Worm (Caenorhabditis elegans): ENCODE measurements around the gene itr-1.

ce11 chrIV:7710824-7711223 lies 35.9 kb downstream of the itr-1 start, which contains the start of gene nhr-8:
- TF ChIP-seq flt-1 (GFP tag; IDR thresholded peaks at IDR 0.05) (no peak), scrt-1 (GFP tag; IDR thresholded peaks at IDR 0.05) (no peak), ceh-13 (GFP tag; optimal IDR thresholded peaks at IDR 0.05) (no peak), ets-7 (tag; optimal IDR thresholded peaks at IDR 0.05) (no peak), sea-1 (GFP tag; conservative IDR thresholded peaks at IDR 0.05) (no peak), ama-1 (optimal IDR thresholded peaks at IDR 0.05) (no peak), hmg-4 (GFP tag; optimal IDR thresholded peaks at IDR 0.05) (no peak), B0310.2 (tag; optimal IDR thresholded peaks at IDR 0.05) (no peak), tbx-11 (GFP tag; IDR thresholded peaks at IDR 0.05) (no peak)
